Worm (Caenorhabditis elegans): ENCODE results near the gene T25B2.2.

- TF ChIP-seq C17E4.6 (GFP tag; IDR thresholded peaks at IDR 0.05): no peak
- TF ChIP-seq dox-1 (GFP tag; IDR thresholded peaks at IDR 0.05): no peak
- no peak for TF ChIP-seq zfh-2 (GFP tag; conservative IDR thresholded peaks at IDR 0.05)
- no peak for TF ChIP-seq ama-1 (optimal IDR thresholded peaks at IDR 0.05)
- no peak for TF ChIP-seq ama-1 (GFP tag; optimal IDR thresholded peaks at IDR 0.05)
- no peak for TF ChIP-seq pbrm-1 (GFP tag; IDR thresholded peaks at IDR 0.05)
- no peak for TF ChIP-seq athp-1 (tag; optimal IDR thresholded peaks at IDR 0.05)
Observed at ce11 chrX:6208463-6208862, 39.0 kb downstream of the T25B2.2 start, which contains the start of gene C14F11.7.

Data from whole organism, young adult.